Worm (Caenorhabditis elegans) whole organism, mixed stage, embryonic: ENCODE data around the gene F13C5.3.

ENCODE experiments used
- ces-1 ChIP-seq: fragments of 150-350 bp; optimal IDR thresholded peaks from 2 replicates; lab custom pipeline; 2014; ENCODE audit warnings: missing biosample characterization, missing genetic modification reagents, missing genetic modification characterization
- elt-1 ChIP-seq: sonication (generic microtip); optimal IDR thresholded peaks from 2 replicates; lab custom pipeline; 2017; ENCODE audit warnings: missing genetic modification characterization, mild to moderate bottlenecking, missing compliant biosample characterization, antibody characterized with exemption, moderate library complexity, borderline replicate concordance; ENCODE audit not compliant: insufficient read depth
- mls-2 ChIP-seq: sonication (generic microtip); optimal IDR thresholded peaks from 2 replicates; lab custom pipeline; 2016; ENCODE audit warnings: mild to moderate bottlenecking, missing genetic modification characterization, moderate library complexity, missing compliant biosample characterization
- pha-4 ChIP-seq: fragments of 150-350 bp; optimal IDR thresholded peaks from 2 replicates; lab custom pipeline; 2018; ENCODE audit warnings: missing biosample characterization, missing genetic modification reagents, missing genetic modification characterization
- unc-62 ChIP-seq: fragments of 150-350 bp; optimal IDR thresholded peaks from 2 replicates; lab custom pipeline; 2014; ENCODE audit warnings: missing biosample characterization, missing genetic modification reagents, missing genetic modification characterization
- ztf-11 ChIP-seq: fragments of 150-350 bp; optimal IDR thresholded peaks from 2 replicates; lab custom pipeline; 2014; ENCODE audit warnings: missing biosample characterization, missing genetic modification characterization

ce11 chrX:642817-643216 is 43.4 kb upstream of the F13C5.3 start:
- no peak for TF ChIP-seq elt-1 (tag; lab: Kevin White, UChicago)
- TF ChIP-seq unc-62: no peak
- TF ChIP-seq mls-2 (tag; lab: Kevin White, UChicago): no peak
- TF ChIP-seq ztf-11 (tag; lab: Kevin White, UChicago): no peak
- TF ChIP-seq pha-4 (tag; lab: Kevin White, UChicago): no peak
- TF ChIP-seq ces-1 (GFP tag; lab: Kevin White, UChicago): no peak
